Fruit fly (Drosophila melanogaster) whole organism, embryonic: Measurements from ENCODE around the gene CG3795.

ENCODE experiments used
- Bteb2 ChIP-seq: fragments of 200-800 bp; sonication (Bioruptor generic); optimal IDR thresholded peaks from 2 replicates; lab custom pipeline; 2016; ENCODE audit warnings: missing biosample characterization, missing genetic modification characterization
- C15 ChIP-seq: fragments of 200-800 bp; sonication (Bioruptor generic); IDR thresholded peaks from 3 replicates; pipeline ENCODE4 v1.3.6; 2022; ENCODE audit warnings: missing biosample characterization, missing genetic modification characterization
- CG11560 ChIP-seq: fragments of 200-800 bp; sonication (Bioruptor generic); IDR thresholded peaks from 3 replicates; pipeline ENCODE4 v1.3.6; 2022; ENCODE audit warnings: missing biosample characterization, missing genetic modification characterization
- CG11723 ChIP-seq: fragments of 200-800 bp; sonication (Bioruptor generic); optimal IDR thresholded peaks from 2 replicates; lab custom pipeline; 2017; ENCODE audit warnings: missing biosample characterization, mild to moderate bottlenecking, missing genetic modification characterization
- CG12769 ChIP-seq: fragments of 200-800 bp; sonication (Bioruptor generic); optimal IDR thresholded peaks from 2 replicates; lab custom pipeline; 2019; ENCODE audit warnings: missing biosample characterization, mild to moderate bottlenecking, missing genetic modification characterization, moderate library complexity
- CG13287 ChIP-seq: fragments of 200-800 bp; sonication (Bioruptor generic); IDR thresholded peaks from 2 replicates; pipeline ENCODE4 v1.3.6; 2022; ENCODE audit warnings: missing biosample characterization, missing genetic modification characterization; ENCODE audit not compliant: partially characterized antibody
- CG14710 ChIP-seq: fragments of 200-800 bp; sonication (Bioruptor generic); optimal IDR thresholded peaks from 3 replicates; lab custom pipeline; 2019; ENCODE audit warnings: missing biosample characterization, mild to moderate bottlenecking, missing genetic modification characterization, moderate library complexity
- CG14965 ChIP-seq: fragments of 200-800 bp; sonication (Bioruptor generic); optimal IDR thresholded peaks from 2 replicates; lab custom pipeline; 2016; ENCODE audit warnings: missing biosample characterization, missing genetic modification characterization, borderline replicate concordance
- CG15601 ChIP-seq: fragments of 200-800 bp; sonication (Bioruptor generic); optimal IDR thresholded peaks from 3 replicates; lab custom pipeline; 2019; ENCODE audit warnings: missing biosample characterization, mild to moderate bottlenecking, missing genetic modification characterization, moderate library complexity
- CG17328 ChIP-seq: fragments of 200-800 bp; sonication (Bioruptor generic); IDR thresholded peaks from 2 replicates; pipeline ENCODE4 v1.3.6; 2022; ENCODE audit warnings: missing biosample characterization, missing genetic modification characterization
- CG17385 ChIP-seq: fragments of 200-800 bp; sonication (Bioruptor generic); optimal IDR thresholded peaks from 3 replicates; lab custom pipeline; 2018; ENCODE audit warnings: missing biosample characterization, mild to moderate bottlenecking, missing genetic modification characterization
- CG1792 ChIP-seq: fragments of 200-800 bp; sonication (Bioruptor generic); optimal IDR thresholded peaks from 2 replicates; lab custom pipeline; 2016; ENCODE audit warnings: missing biosample characterization, missing genetic modification characterization
- CG30020 ChIP-seq: fragments of 200-800 bp; optimal IDR thresholded peaks from 2 replicates; lab custom pipeline; 2019; ENCODE audit warnings: missing biosample characterization, mild to moderate bottlenecking, missing genetic modification characterization, moderate library complexity
- CG30403 ChIP-seq: fragments of 200-800 bp; sonication (Bioruptor generic); optimal IDR thresholded peaks from 3 replicates; lab custom pipeline; 2016; ENCODE audit warnings: missing biosample characterization, missing genetic modification characterization
- CG3163 ChIP-seq: fragments of 200-800 bp; sonication (Bioruptor generic); optimal IDR thresholded peaks from 3 replicates; lab custom pipeline; 2016; ENCODE audit warnings: missing biosample characterization, missing genetic modification characterization
- CG32532 ChIP-seq: fragments of 200-800 bp; sonication (Bioruptor generic); IDR thresholded peaks from 2 replicates; pipeline ENCODE4 v1.3.6; 2022; ENCODE audit warnings: missing biosample characterization, missing genetic modification characterization
- CG3847 ChIP-seq: fragments of 200-800 bp; sonication (Bioruptor generic); IDR thresholded peaks from 2 replicates; pipeline ENCODE4 v1.3.6; 2022; ENCODE audit warnings: missing biosample characterization, missing genetic modification characterization
- CG3995 ChIP-seq: fragments of 200-800 bp; sonication (Bioruptor generic); optimal IDR thresholded peaks from 3 replicates; lab custom pipeline; 2016; ENCODE audit warnings: missing biosample characterization, missing genetic modification characterization
- CG42726 ChIP-seq: fragments of 200-800 bp; sonication (Bioruptor generic); IDR thresholded peaks from 2 replicates; pipeline ENCODE4 v1.3.6; 2022; ENCODE audit warnings: missing biosample characterization, missing genetic modification characterization; ENCODE audit not compliant: partially characterized antibody
- CG5953 ChIP-seq: fragments of 200-800 bp; sonication (Bioruptor generic); IDR thresholded peaks from 2 replicates; pipeline ENCODE4 v1.3.6; 2022; ENCODE audit warnings: missing biosample characterization, missing genetic modification characterization
- CG8924 ChIP-seq: fragments of 200-800 bp; optimal IDR thresholded peaks from 3 replicates; lab custom pipeline; 2019; ENCODE audit warnings: missing biosample characterization, mild to moderate bottlenecking, missing genetic modification characterization, moderate library complexity
- D19A ChIP-seq: fragments of 200-800 bp; optimal IDR thresholded peaks from 3 replicates; lab custom pipeline; 2019; ENCODE audit warnings: missing biosample characterization, mild to moderate bottlenecking, missing genetic modification characterization, moderate library complexity
- Deaf1 ChIP-seq: fragments of 200-800 bp; optimal IDR thresholded peaks from 3 replicates; lab custom pipeline; 2019; ENCODE audit warnings: missing biosample characterization, mild to moderate bottlenecking, missing genetic modification characterization, moderate library complexity
- Dll ChIP-seq: fragments of 200-800 bp; sonication (Bioruptor generic); IDR thresholded peaks from 4 replicates; pipeline ENCODE4 v1.3.6; 2022; ENCODE audit warnings: missing biosample characterization, missing genetic modification characterization; ENCODE audit not compliant: partially characterized antibody
- Dref ChIP-seq: fragments of 200-800 bp; sonication (Bioruptor generic); IDR thresholded peaks from 2 replicates; pipeline ENCODE4 v1.3.6; 2022; ENCODE audit warnings: missing biosample characterization, missing genetic modification characterization
- Drgx ChIP-seq: fragments of 200-800 bp; sonication (Bioruptor generic); IDR thresholded peaks from 2 replicates; pipeline ENCODE4 v1.3.6; 2022; ENCODE audit warnings: missing biosample characterization, missing genetic modification characterization
- Gug ChIP-seq: fragments of 200-800 bp; sonication (Bioruptor generic); IDR thresholded peaks from 4 replicates; pipeline ENCODE4 v1.3.6; 2022; ENCODE audit warnings: missing biosample characterization, missing genetic modification characterization
- H15 ChIP-seq: fragments of 200-800 bp; sonication (Bioruptor generic); IDR thresholded peaks from 3 replicates; pipeline ENCODE4 v1.3.6; 2022; ENCODE audit warnings: missing biosample characterization, missing genetic modification characterization
- Lhr ChIP-seq: fragments of 200-800 bp; sonication (Bioruptor generic); optimal IDR thresholded peaks from 3 replicates; lab custom pipeline; 2017; ENCODE audit warnings: mild to moderate bottlenecking, missing biosample characterization, missing genetic modification reagents, missing genetic modification characterization
- Oaz ChIP-seq: fragments of 200-800 bp; sonication (Bioruptor generic); IDR thresholded peaks from 2 replicates; pipeline ENCODE4 v1.3.6; 2022; ENCODE audit warnings: missing biosample characterization, missing genetic modification characterization
- Stat92E ChIP-seq, 3 experiments: fragments of >200 bp in 2 of 3; fragments of 200-800 bp in 1 of 3; sonication (Bioruptor generic) in 1 of 3; optimal IDR thresholded peaks; 2 replicates each; lab custom pipeline; 2017 to 2019; ENCODE audit warnings: missing biosample characterization in 3 of 3, missing genetic modification characterization in 3 of 3, mild to moderate bottlenecking in 1 of 3, moderate library complexity in 1 of 3
- ato ChIP-seq: fragments of 200-800 bp; sonication (Bioruptor generic); IDR thresholded peaks from 2 replicates; pipeline ENCODE4 v1.3.6; 2022; ENCODE audit warnings: missing biosample characterization, missing genetic modification characterization; ENCODE audit not compliant: partially characterized antibody
- bcd ChIP-seq: fragments of 200-800 bp; sonication (Bioruptor generic); optimal IDR thresholded peaks from 2 replicates; lab custom pipeline; 2017; ENCODE audit warnings: missing biosample characterization, mild to moderate bottlenecking, missing genetic modification characterization
- br ChIP-seq: fragments of >200 bp; optimal IDR thresholded peaks from 2 replicates; lab custom pipeline; 2017
- bsh ChIP-seq, 2 experiments: fragments of 200-800 bp; sonication (Bioruptor generic); optimal IDR thresholded peaks; 2 replicates each; lab custom pipeline; 2017 to 2018; ENCODE audit warnings: mild to moderate bottlenecking in 2 of 2, missing biosample characterization in 2 of 2, missing genetic modification characterization in 2 of 2, moderate library complexity in 1 of 2
- cas ChIP-seq: fragments of 200-800 bp; sonication (Bioruptor generic); IDR thresholded peaks from 2 replicates; pipeline ENCODE4 v1.3.6; 2022; ENCODE audit warnings: missing biosample characterization, missing genetic modification characterization
- cato ChIP-seq: fragments of 200-800 bp; sonication (Bioruptor generic); optimal IDR thresholded peaks from 2 replicates; lab custom pipeline; 2016; ENCODE audit warnings: missing biosample characterization, missing genetic modification characterization, borderline replicate concordance
- cwo ChIP-seq: fragments of 200-800 bp; sonication (Bioruptor generic); optimal IDR thresholded peaks from 3 replicates; lab custom pipeline; 2017; ENCODE audit warnings: missing biosample characterization, missing genetic modification characterization, mild to moderate bottlenecking, moderate library complexity, missing genetic modification reagents
- da ChIP-seq: fragments of 200-800 bp; sonication (Bioruptor generic); optimal IDR thresholded peaks from 2 replicates; lab custom pipeline; 2016; ENCODE audit warnings: missing biosample characterization, missing genetic modification characterization
- dmrt11E ChIP-seq: fragments of 200-800 bp; sonication (Bioruptor generic); optimal IDR thresholded peaks from 3 replicates; lab custom pipeline; 2018; ENCODE audit warnings: missing biosample characterization, mild to moderate bottlenecking, missing genetic modification characterization, moderate library complexity
- dysf ChIP-seq: fragments of 200-800 bp; sonication (Bioruptor generic); IDR thresholded peaks from 3 replicates; pipeline ENCODE4 v1.3.6; 2022; ENCODE audit warnings: missing biosample characterization, missing genetic modification characterization
- fu2 ChIP-seq: fragments of 200-800 bp; sonication (Bioruptor generic); optimal IDR thresholded peaks from 2 replicates; lab custom pipeline; 2016; ENCODE audit warnings: missing biosample characterization, missing genetic modification characterization
- gcm ChIP-seq: fragments of 200-800 bp; sonication (Bioruptor generic); optimal IDR thresholded peaks from 2 replicates; lab custom pipeline; 2019; ENCODE audit warnings: missing biosample characterization, mild to moderate bottlenecking, missing genetic modification characterization, moderate library complexity
- gsb ChIP-seq: fragments of 200-800 bp; sonication (Bioruptor generic); IDR thresholded peaks from 2 replicates; pipeline ENCODE4 v1.3.6; 2022; ENCODE audit warnings: missing biosample characterization, missing genetic modification characterization
- kni ChIP-seq: fragments of 200-800 bp; sonication (Bioruptor generic); optimal IDR thresholded peaks from 3 replicates; lab custom pipeline; 2017; ENCODE audit warnings: mild to moderate bottlenecking, missing biosample characterization, missing genetic modification reagents, missing genetic modification characterization
- lbe ChIP-seq: fragments of 200-800 bp; sonication (Bioruptor generic); optimal IDR thresholded peaks from 2 replicates; lab custom pipeline; 2016; ENCODE audit warnings: missing biosample characterization, mild to moderate bottlenecking, missing genetic modification characterization
- pb ChIP-seq: fragments of 200-800 bp; sonication (Bioruptor generic); optimal IDR thresholded peaks from 3 replicates; lab custom pipeline; 2016; ENCODE audit warnings: missing biosample characterization, missing genetic modification characterization
- prd ChIP-seq, 3 experiments: fragments of >200 bp in 2 of 3; fragments of 200-800 bp in 1 of 3; sonication (Bioruptor generic) in 1 of 3; optimal IDR thresholded peaks in 2 of 3; IDR thresholded peaks in 1 of 3; 2 replicates in 2 of 3; 3 replicates in 1 of 3; pipeline versions ENCODE4 v1.3.6 to Lab custom; 2017 to 2022; ENCODE audit warnings: missing biosample characterization in 1 of 3, missing genetic modification characterization in 1 of 3
- ranshi ChIP-seq: fragments of 200-800 bp; sonication (Bioruptor generic); IDR thresholded peaks from 2 replicates; pipeline ENCODE4 v1.3.6; 2022; ENCODE audit warnings: missing biosample characterization, missing genetic modification characterization
- usp ChIP-seq: fragments of >200 bp; optimal IDR thresholded peaks from 2 replicates; lab custom pipeline; 2017; ENCODE audit warnings: missing biosample characterization, missing genetic modification characterization

The CG3795 gene

DNA sequence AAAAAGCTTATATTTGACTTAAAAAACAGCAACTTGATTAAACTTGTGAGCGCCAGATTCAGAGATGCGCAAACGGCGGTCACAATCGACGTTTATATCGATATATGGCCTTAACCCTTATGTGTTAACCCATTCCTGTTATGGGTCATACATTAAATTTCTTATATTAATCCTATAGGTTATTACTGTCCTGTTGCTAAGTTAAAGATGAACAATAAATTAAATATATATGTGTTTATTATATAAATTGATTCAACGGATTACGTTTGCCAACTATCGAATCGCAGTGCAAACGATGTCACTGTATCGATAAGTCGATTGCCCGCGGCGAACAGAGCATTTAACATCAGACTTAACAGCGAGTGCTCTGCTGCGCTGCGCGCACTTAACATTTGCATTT lies 40.8 kb downstream of the CG3795 start, which contains the start of the genes CG3740 and hfw (continued):
- no peak for TF ChIP-seq prd (optimal IDR thresholded peaks at IDR 0.05; lab: Kevin White, UChicago)
- TF ChIP-seq prd (GFP tag; IDR thresholded peaks at IDR 0.05; lab: Robert Waterston, UW) = peak; percentile 89
- TF ChIP-seq Drgx (GFP tag; lab: Robert Waterston, UW) = peak; percentile 59
- peak in 1 of 2 experiments; percentile 70 for TF ChIP-seq bsh (GFP tag; optimal IDR thresholded peaks at IDR 0.05; lab: Kevin White, UChicago)
- TF ChIP-seq CG12769 = no peak
- peak; percentile 19 for TF ChIP-seq Bteb2 (GFP tag; lab: Kevin White, UChicago)
- TF ChIP-seq Stat92E (GFP tag; optimal IDR thresholded peaks at IDR 0.05; lab: Kevin White, UChicago) = no peak
- peak; percentile 35; the same call in 1 of the 3 replicates for TF ChIP-seq CG11560 (tag; lab: Robert Waterston, UW)
- TF ChIP-seq CG32532 (GFP tag; lab: Robert Waterston, UW) = peak; percentile 82
- no peak for TF ChIP-seq usp
- TF ChIP-seq CG5953 (GFP tag; lab: Robert Waterston, UW) = peak; percentile 55; the same call in 1 of the 2 replicates
- TF ChIP-seq br (lab: Kevin White, UChicago) = no peak
- TF ChIP-seq dmrt11E (tag; lab: Kevin White, UChicago) = peak; percentile 72
- peak; percentile 70 for TF ChIP-seq CG17328
- no peak for TF ChIP-seq da (GFP tag; lab: Kevin White, UChicago)
- TF ChIP-seq lbe (GFP tag; lab: Kevin White, UChicago) = peak; percentile 74
- no peak for TF ChIP-seq gcm (GFP tag; lab: Kevin White, UChicago)
- 0 out of 2 replicates have a peak, but pooled peaks have one; percentile 54 for TF ChIP-seq Oaz (GFP tag; lab: Robert Waterston, UW)
- TF ChIP-seq CG3847 (GFP tag; lab: Robert Waterston, UW) = peak; percentile 80
- no peak for TF ChIP-seq fu2 (GFP tag; lab: Kevin White, UChicago)
- TF ChIP-seq CG8924 (tag; lab: Kevin White, UChicago) = peak; percentile 60
- peak; percentile 23; the same call in 1 of the 3 replicates for TF ChIP-seq C15 (GFP tag; lab: Robert Waterston, UW)
- TF ChIP-seq H15 (GFP tag; lab: Robert Waterston, UW) = peak; percentile 57; the same call in 1 of the 3 replicates
- TF ChIP-seq Gug = peak; percentile 51; the same call in 2 of the 4 replicates
- no peak for TF ChIP-seq CG3163 (GFP tag; lab: Kevin White, UChicago)
- TF ChIP-seq CG42726 = 0 out of 2 replicates have a peak, but pooled peaks have one; percentile 58
- TF ChIP-seq Lhr (GFP tag; lab: Kevin White, UChicago) = no peak
- TF ChIP-seq CG1792 (GFP tag; lab: Kevin White, UChicago) = no peak
- peak; percentile 28 for TF ChIP-seq Deaf1 (tag; lab: Kevin White, UChicago)
- peak; percentile 53 for TF ChIP-seq CG30020 (tag; lab: Kevin White, UChicago)
- peak; percentile 76 for TF ChIP-seq dysf (GFP tag; lab: Robert Waterston, UW)
- peak; percentile 24 for TF ChIP-seq cato (GFP tag; lab: Kevin White, UChicago)
- TF ChIP-seq CG14965 = no peak
- peak; percentile 89 for TF ChIP-seq CG3995 (GFP tag; lab: Kevin White, UChicago)
- no peak for TF ChIP-seq pb (GFP tag; lab: Kevin White, UChicago)
- TF ChIP-seq cas = no peak
- TF ChIP-seq ato (GFP tag; lab: Robert Waterston, UW) = peak; percentile 79
- TF ChIP-seq CG13287 (GFP tag; lab: Robert Waterston, UW) = peak; percentile 92
- TF ChIP-seq CG15601 (tag; lab: Kevin White, UChicago) = no peak
- no peak for TF ChIP-seq D19A (tag; lab: Kevin White, UChicago)
- TF ChIP-seq ranshi (GFP tag; lab: Robert Waterston, UW) = peak; percentile 63; the same call in 1 of the 2 replicates
- TF ChIP-seq bcd = peak; percentile 76
- TF ChIP-seq cwo (GFP tag; lab: Kevin White, UChicago) = peak; percentile 27
- no peak for TF ChIP-seq kni (GFP tag; lab: Kevin White, UChicago)
- peak; percentile 72 for TF ChIP-seq CG14710 (tag; lab: Kevin White, UChicago)
- peak; percentile 22; the same call in 1 of the 2 replicates for TF ChIP-seq gsb
- TF ChIP-seq CG17385 (GFP tag; lab: Kevin White, UChicago) = peak; percentile 42
- peak; percentile 72 for TF ChIP-seq Dref (GFP tag; lab: Robert Waterston, UW)
- TF ChIP-seq Dll (GFP tag; lab: Robert Waterston, UW) = peak; percentile 94
- peak; percentile 4 for TF ChIP-seq CG11723
- peak; percentile 82 for TF ChIP-seq CG30403 (GFP tag; lab: Kevin White, UChicago)
